Worm (Caenorhabditis elegans): ENCODE measurements around the gene T26C12.3.

- no peak for TF ChIP-seq rnt-1 (tag; optimal IDR thresholded peaks at IDR 0.05)
- TF ChIP-seq ama-1 (optimal IDR thresholded peaks at IDR 0.05) = no peak
- no peak for TF ChIP-seq F13H6.1 (tag; optimal IDR thresholded peaks at IDR 0.05)
- TF ChIP-seq che-1 (tag; optimal IDR thresholded peaks at IDR 0.05) = no peak
- no peak for TF ChIP-seq npax-4 (tag; optimal IDR thresholded peaks at IDR 0.05)
- TF ChIP-seq pha-4 (tag; optimal IDR thresholded peaks at IDR 0.05) = no peak
- TF ChIP-seq nhr-11 (tag; optimal IDR thresholded peaks at IDR 0.05) = no peak
- TF ChIP-seq nhr-232 (tag; optimal IDR thresholded peaks at IDR 0.05) = no peak
- TF ChIP-seq lin-11 (tag; optimal IDR thresholded peaks at IDR 0.05) = no peak
These were observed 52.0 kb downstream of the T26C12.3 start for ce11 chrIV:3221158-3221557.
